Worm (Caenorhabditis elegans) whole organism, late embryonic: ENCODE results near the gene T05C1.3.

ENCODE experiments used
- ceh-2 ChIP-seq: sonication (generic microtip); optimal IDR thresholded peaks from 2 replicates; lab custom pipeline; 2016; ENCODE audit warnings: missing genotype, missing genetic modification characterization, missing compliant biosample characterization
- dmd-4 ChIP-seq: sonication (generic microtip); optimal IDR thresholded peaks from 2 replicates; lab custom pipeline; 2016; ENCODE audit warnings: borderline replicate concordance, missing genetic modification characterization, missing compliant biosample characterization
- fkh-10 ChIP-seq: fragments of 150-350 bp; optimal IDR thresholded peaks from 2 replicates; lab custom pipeline; 2014; ENCODE audit warnings: missing biosample characterization, missing genetic modification reagents, missing genetic modification characterization
- lin-11 ChIP-seq: fragments of 200-800 bp; sonication (Bioruptor generic); optimal IDR thresholded peaks from 2 replicates; lab custom pipeline; 2018; ENCODE audit warnings: mild to moderate bottlenecking, missing genetic modification characterization, missing compliant biosample characterization
- pha-2 ChIP-seq: sonication (generic microtip); optimal IDR thresholded peaks from 2 replicates; lab custom pipeline; 2017; ENCODE audit warnings: mild to moderate bottlenecking, missing genetic modification characterization, missing compliant biosample characterization
- sox-4 ChIP-seq: sonication (generic microtip); optimal IDR thresholded peaks from 2 replicates; lab custom pipeline; 2017; ENCODE audit warnings: mild to moderate bottlenecking, missing genetic modification characterization, inconsistent platforms, missing compliant biosample characterization

- TF ChIP-seq dmd-4 (no peak), fkh-10 (GFP tag; lab: Kevin White, UChicago) (no peak), pha-2 (tag; lab: Kevin White, UChicago) (no peak), sox-4 (tag; lab: Kevin White, UChicago) (no peak), lin-11 (no peak), ceh-2 (tag; lab: Kevin White, UChicago) (no peak)
Observed at ce11 chrII:4519976-4520594, 30.9 kb upstream of the T05C1.3 start.
